Fruit fly (Drosophila melanogaster) Kc167 (cell line): ENCODE measurements around the gene Or83a.

ENCODE experiments used
- Sin3A ChIP-seq: fragments of >200 bp; optimal IDR thresholded peaks from 2 replicates; lab custom pipeline; 2018; ENCODE audit warnings: missing external identifiers
- insv ChIP-seq: fragments of >200 bp; optimal IDR thresholded peaks from 3 replicates; lab custom pipeline; 2018; ENCODE audit warnings: missing external identifiers

DNA sequence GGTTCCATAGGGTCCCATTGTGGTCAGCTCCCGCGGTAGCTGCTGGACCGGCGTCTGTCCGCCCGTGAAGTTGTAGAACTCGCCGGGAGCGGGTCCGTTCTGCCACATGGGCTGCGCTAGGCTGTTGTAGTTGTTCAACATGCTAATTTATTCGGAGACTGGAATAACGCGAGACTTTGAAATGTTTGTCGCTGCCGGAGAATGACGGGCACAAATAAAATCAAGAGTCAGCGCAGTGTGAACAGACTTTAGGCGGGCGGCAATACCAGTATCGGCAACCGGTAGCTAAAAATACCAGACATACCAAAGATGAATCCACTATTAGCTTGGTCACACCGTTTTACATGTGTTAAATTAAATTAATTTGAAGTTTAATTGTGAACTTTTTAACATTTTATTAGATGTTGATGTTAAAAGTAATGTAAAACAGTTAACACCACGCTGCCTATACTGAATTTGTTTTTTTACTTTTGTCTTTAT is 41.0 kb downstream of the Or83a start, which contains the start of gene Prosbeta7:
- TF ChIP-seq Sin3A (lab: Kevin White, UChicago) (no peak), insv (lab: Kevin White, UChicago) (no peak)
